Worm (Caenorhabditis elegans): Measurements from ENCODE around the gene B0334.4.

DNA sequence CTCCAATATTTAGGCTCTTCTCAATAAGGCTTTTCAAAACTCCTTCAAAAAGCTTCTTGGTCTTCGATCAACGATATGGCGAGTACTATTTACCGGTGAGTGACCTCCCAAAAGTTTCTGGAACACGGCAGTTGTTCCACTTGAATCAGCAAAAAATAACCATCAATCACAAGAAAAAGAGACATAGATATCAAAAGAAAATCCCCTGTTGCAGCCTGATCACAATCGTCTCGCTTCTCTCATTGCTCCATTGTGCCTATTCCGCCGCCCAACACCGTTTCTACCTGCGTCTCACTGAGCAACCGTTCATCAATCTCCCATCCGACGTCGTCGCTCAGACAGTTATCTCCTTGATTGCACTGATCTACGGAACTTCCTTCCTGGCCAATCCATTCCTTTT is 1.3 kb downstream of the B0334.4 start, which contains the start of gene emc-5:
- TF ChIP-seq egl-27 (tag; optimal IDR thresholded peaks at IDR 0.05) (no peak), nhr-237 (tag; optimal IDR thresholded peaks at IDR 0.05) (no peak), R02D3.7 (tag; optimal IDR thresholded peaks at IDR 0.05) (no peak), ceh-16 (tag; optimal IDR thresholded peaks at IDR 0.05) (no peak), nhr-76 (tag; optimal IDR thresholded peaks at IDR 0.05) (no peak), ceh-82 (tag; optimal IDR thresholded peaks at IDR 0.05) (no peak), fos-1 (tag; optimal IDR thresholded peaks at IDR 0.05) (no peak), zag-1 (tag; optimal IDR thresholded peaks at IDR 0.05) (no peak)

Data from whole organism, L3 larva.